Worm (Caenorhabditis elegans): Measurements from ENCODE around the gene R02E12.4.

R02E12.4 gene

DNA sequence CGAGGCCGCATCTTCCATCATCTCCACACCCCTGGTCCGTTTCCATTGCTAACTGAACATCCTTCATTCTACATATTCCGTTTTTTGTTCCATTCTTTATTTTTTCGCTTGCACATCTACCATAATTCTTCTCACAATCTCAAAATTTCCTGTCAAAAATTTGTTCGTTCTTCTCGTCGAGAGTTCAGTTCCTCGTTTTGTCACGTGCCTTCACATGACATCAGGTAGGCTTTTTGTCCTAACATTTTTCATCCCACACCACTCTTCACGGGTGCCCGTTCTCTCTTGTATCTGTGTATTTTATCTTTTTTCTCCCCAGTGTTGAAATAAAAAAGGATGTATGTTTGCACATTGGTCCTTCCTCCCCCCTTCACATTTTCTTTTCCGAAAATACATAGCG, 14.6 kb upstream of the R02E12.4 start (continued):
- TF ChIP-seq elt-3 (tag; optimal IDR thresholded peaks at IDR 0.05): no peak
- TF ChIP-seq vab-15 (tag; optimal IDR thresholded peaks at IDR 0.05): no peak
- no peak for TF ChIP-seq lin-35 (GFP tag; optimal IDR thresholded peaks at IDR 0.05)
- peak in 1 of 2 experiments; percentile 3 for TF ChIP-seq mdl-1 (tag; optimal IDR thresholded peaks at IDR 0.05)
- no peak for TF ChIP-seq swsn-7 (tag; optimal IDR thresholded peaks at IDR 0.05)
- TF ChIP-seq zip-4 (GFP tag; optimal IDR thresholded peaks at IDR 0.05): no peak
- no peak for TF ChIP-seq ztf-4 (tag; optimal IDR thresholded peaks at IDR 0.05)
- TF ChIP-seq irx-1 (tag; optimal IDR thresholded peaks at IDR 0.05): no peak
- TF ChIP-seq pqm-1 (tag; optimal IDR thresholded peaks at IDR 0.05): no peak
- TF ChIP-seq lsy-2 (tag; optimal IDR thresholded peaks at IDR 0.05): no peak
- no peak for TF ChIP-seq nhr-237 (tag; optimal IDR thresholded peaks at IDR 0.05)
- TF ChIP-seq F16B12.6 (tag; optimal IDR thresholded peaks at IDR 0.05): no peak
- TF ChIP-seq lin-14 (GFP tag; optimal IDR thresholded peaks at IDR 0.05): peak; percentile 44
- no peak for TF ChIP-seq efl-3 (GFP tag; optimal IDR thresholded peaks at IDR 0.05)
- no peak for TF ChIP-seq snu-23 (GFP tag; optimal IDR thresholded peaks at IDR 0.05)
- no peak for TF ChIP-seq lir-3 (tag; optimal IDR thresholded peaks at IDR 0.05; ENCODE audit: poor library complexity)
- TF ChIP-seq dsc-1 (tag; optimal IDR thresholded peaks at IDR 0.05): no peak

DNA sequence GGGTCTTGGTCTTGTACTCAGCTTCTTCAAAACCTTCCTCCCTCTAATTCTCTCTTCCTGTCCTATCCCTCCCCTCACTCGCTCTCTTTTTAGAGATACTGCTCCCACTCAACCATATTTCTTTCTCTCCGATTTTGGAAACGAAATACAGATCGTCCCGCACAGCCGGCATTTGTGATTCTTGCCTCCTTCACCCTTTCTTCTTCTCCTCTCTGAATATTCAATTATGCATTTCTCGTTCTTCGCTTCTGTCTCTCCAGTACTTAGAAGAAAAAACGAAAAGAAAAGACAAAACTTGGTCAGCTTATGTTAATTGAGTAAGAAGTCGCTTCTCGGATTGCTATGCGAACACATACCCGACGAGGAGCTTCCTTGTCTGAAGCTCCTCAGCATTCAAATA, 14.2 kb upstream of the R02E12.4 start:
- no peak for TF ChIP-seq efl-1 (optimal IDR thresholded peaks at IDR 0.05)
- peak in 1 of 2 experiments; percentile 34 for TF ChIP-seq efl-1 (GFP tag; optimal IDR thresholded peaks at IDR 0.05 in 1 of 2)
- TF ChIP-seq sptf-1 (tag; optimal IDR thresholded peaks at IDR 0.05): no peak

DNA sequence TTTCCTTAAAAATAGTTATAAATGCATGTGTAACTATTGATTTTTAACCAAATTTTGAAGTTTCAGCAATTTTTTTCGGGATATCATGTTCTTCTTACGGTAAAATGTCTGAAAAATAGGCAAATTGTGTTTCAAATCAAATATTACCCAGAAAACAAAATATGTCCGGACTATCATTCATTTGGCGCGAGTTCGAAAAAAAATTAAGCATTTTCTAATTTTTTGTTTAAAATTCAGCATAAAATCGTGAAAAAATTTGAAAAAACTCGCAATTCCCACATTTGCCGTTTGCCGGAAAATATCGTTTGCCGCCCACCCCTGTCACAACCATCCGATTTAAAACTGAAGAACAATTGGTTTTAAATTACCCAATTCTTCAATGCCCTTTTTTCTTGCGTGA, 13.5 kb upstream of the R02E12.4 start:
- no peak for TF ChIP-seq mab-9 (GFP tag; IDR thresholded peaks at IDR 0.05)
- no peak for TF ChIP-seq snpc-4 (tag; optimal IDR thresholded peaks at IDR 0.05)
- TF ChIP-seq isw-1 (GFP tag; IDR thresholded peaks at IDR 0.05): no peak
- TF ChIP-seq ama-1 (optimal IDR thresholded peaks at IDR 0.05): no peak
- TF ChIP-seq lsy-2 (tag; optimal IDR thresholded peaks at IDR 0.05): no peak
- TF ChIP-seq nhr-47 (tag; optimal IDR thresholded peaks at IDR 0.05): no peak
- TF ChIP-seq nhr-76 (tag; optimal IDR thresholded peaks at IDR 0.05): no peak
- no peak for TF ChIP-seq alr-1 (tag; optimal IDR thresholded peaks at IDR 0.05; ENCODE audit: borderline replicate concordance)
- no peak for TF ChIP-seq Y116A8C.19 (tag; optimal IDR thresholded peaks at IDR 0.05; ENCODE audit: borderline replicate concordance)
- no peak for TF ChIP-seq aly-2 (tag; optimal IDR thresholded peaks at IDR 0.05)
- no peak for TF ChIP-seq fkh-8 (tag; optimal IDR thresholded peaks at IDR 0.05)
- TF ChIP-seq swsn-7 (tag; optimal IDR thresholded peaks at IDR 0.05): no peak

DNA sequence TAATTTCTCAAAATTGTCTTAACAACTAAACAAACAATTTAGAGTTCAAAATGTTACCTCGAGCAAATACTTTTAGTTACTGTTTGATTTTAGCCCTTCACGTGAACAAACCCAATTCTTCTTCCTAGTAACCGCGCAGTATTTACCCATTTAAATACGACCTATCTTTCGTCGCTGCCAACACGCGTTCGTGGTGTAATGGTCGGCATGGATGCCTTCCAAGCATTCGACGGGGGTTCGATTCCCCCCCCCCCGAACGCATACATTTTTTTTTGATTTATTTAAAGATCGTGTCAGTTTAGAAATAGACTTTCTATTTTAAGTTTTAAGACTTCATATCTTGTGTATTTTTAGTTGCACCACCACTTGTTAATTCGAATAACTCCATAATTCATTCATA, 10.7 kb upstream of the R02E12.4 start:
- TF ChIP-seq lsy-2 (tag; optimal IDR thresholded peaks at IDR 0.05) (no peak), ceh-8 (GFP tag; optimal IDR thresholded peaks at IDR 0.05) (no peak), nhr-28 (tag; optimal IDR thresholded peaks at IDR 0.05) (no peak), fkh-8 (tag; optimal IDR thresholded peaks at IDR 0.05) (no peak), snu-23 (GFP tag; optimal IDR thresholded peaks at IDR 0.05) (peak; percentile 36), fkh-10 (GFP tag; optimal IDR thresholded peaks at IDR 0.05) (no peak), ceh-88 (GFP tag; IDR thresholded peaks at IDR 0.05) (0 out of 2 replicates have a peak, but pooled peaks have one; percentile 8), ceh-82 (tag; optimal IDR thresholded peaks at IDR 0.05) (no peak), lin-35 (GFP tag; optimal IDR thresholded peaks at IDR 0.05) (peak in 1 of 2 experiments; percentile 6), ztf-4 (tag; optimal IDR thresholded peaks at IDR 0.05) (no peak), Y116A8C.19 (tag; optimal IDR thresholded peaks at IDR 0.05; ENCODE audit: borderline replicate concordance) (no peak), elt-2 (tag; optimal IDR thresholded peaks at IDR 0.05) (peak; percentile 4), dpl-1 (GFP tag; optimal IDR thresholded peaks at IDR 0.05) (no peak), unc-86 (tag; optimal IDR thresholded peaks at IDR 0.05) (no peak), egl-27 (tag; optimal IDR thresholded peaks at IDR 0.05) (no peak), zag-1 (tag; optimal IDR thresholded peaks at IDR 0.05) (no peak), jun-1 (tag; optimal IDR thresholded peaks at IDR 0.05) (no peak), C16A3.4 (tag; optimal IDR thresholded peaks at IDR 0.05) (peak; percentile 26), elt-3 (tag; optimal IDR thresholded peaks at IDR 0.05) (no peak), nhr-71 (tag; optimal IDR thresholded peaks at IDR 0.05) (no peak), vab-15 (tag; optimal IDR thresholded peaks at IDR 0.05) (no peak), ztf-11 (tag; optimal IDR thresholded peaks at IDR 0.05) (no peak), nhr-20 (tag; optimal IDR thresholded peaks at IDR 0.05) (peak; percentile 5), nhr-90 (tag; optimal IDR thresholded peaks at IDR 0.05; ENCODE audit: poor library complexity) (no peak), pqm-1 (tag; optimal IDR thresholded peaks at IDR 0.05) (no peak), pag-3 (tag; optimal IDR thresholded peaks at IDR 0.05; ENCODE audit: borderline replicate concordance, insufficient read depth) (no peak), efl-1 (optimal IDR thresholded peaks at IDR 0.05) (no peak), efl-1 (GFP tag; optimal IDR thresholded peaks at IDR 0.05 in 1 of 2) (no peak)

All from whole organism, L1 larva.